Worm (Caenorhabditis elegans): ENCODE results near the gene Y54F10BM.12.

- no peak for TF ChIP-seq snpc-4 (tag; optimal IDR thresholded peaks at IDR 0.05)
- no peak for TF ChIP-seq lir-3 (tag; optimal IDR thresholded peaks at IDR 0.05)
These were observed 14.8 kb downstream of the Y54F10BM.12 start for ce11 chrIII:2314678-2315077.

Data from whole organism, L4 larva.